Fruit fly (Drosophila melanogaster) whole organism, pupa: ENCODE data around the gene CG9215.

ENCODE experiments used
- CG10348 ChIP-seq: fragments of 200-800 bp; sonication (Bioruptor generic); IDR thresholded peaks from 2 replicates; pipeline ENCODE4 v1.3.6; 2022; ENCODE audit warnings: missing biosample characterization, missing genetic modification characterization
- CG14655 ChIP-seq: fragments of 200-800 bp; sonication (Bioruptor generic); optimal IDR thresholded peaks from 3 replicates; lab custom pipeline; 2017; ENCODE audit warnings: mild to moderate bottlenecking, missing biosample characterization, missing genetic modification reagents, missing genetic modification characterization
- CG15710 ChIP-seq: fragments of 200-800 bp; sonication (Bioruptor generic); optimal IDR thresholded peaks from 2 replicates; lab custom pipeline; 2018; ENCODE audit warnings: missing biosample characterization, mild to moderate bottlenecking, missing genetic modification characterization, moderate library complexity
- CG17806 ChIP-seq: fragments of 200-800 bp; sonication (Bioruptor generic); optimal IDR thresholded peaks from 2 replicates; lab custom pipeline; 2018; ENCODE audit warnings: missing biosample characterization, mild to moderate bottlenecking, missing genetic modification characterization, moderate library complexity
- CG32121 ChIP-seq: fragments of 200-800 bp; sonication (Bioruptor generic); IDR thresholded peaks from 2 replicates; pipeline ENCODE4 v1.3.6; 2022; ENCODE audit warnings: missing biosample characterization, missing genetic modification characterization
- CG34367 ChIP-seq: fragments of 200-800 bp; sonication (Bioruptor generic); optimal IDR thresholded peaks from 2 replicates; lab custom pipeline; 2018; ENCODE audit warnings: missing biosample characterization, mild to moderate bottlenecking, missing genetic modification characterization
- CG4496 ChIP-seq: fragments of 200-800 bp; sonication (Bioruptor generic); IDR thresholded peaks from 3 replicates; pipeline ENCODE4 v1.3.6; 2022; ENCODE audit warnings: missing biosample characterization, missing genetic modification characterization
- CG9948 ChIP-seq: fragments of 200-800 bp; sonication (Bioruptor generic); optimal IDR thresholded peaks from 2 replicates; lab custom pipeline; 2018; ENCODE audit warnings: missing biosample characterization, mild to moderate bottlenecking, missing genetic modification characterization, moderate library complexity
- EcR ChIP-seq: fragments of 200-800 bp; sonication (Bioruptor generic); optimal IDR thresholded peaks from 3 replicates; lab custom pipeline; 2019; ENCODE audit warnings: missing biosample characterization, missing genetic modification characterization, mild to moderate bottlenecking, moderate library complexity, missing genetic modification reagents
- Pif1A ChIP-seq: fragments of 200-800 bp; sonication (Bioruptor generic); optimal IDR thresholded peaks from 3 replicates; lab custom pipeline; 2016; ENCODE audit warnings: missing biosample characterization, missing genetic modification characterization
- Pif1B ChIP-seq: fragments of 200-800 bp; sonication (Bioruptor generic); optimal IDR thresholded peaks from 3 replicates; lab custom pipeline; 2016; ENCODE audit warnings: missing biosample characterization, missing genetic modification characterization
- Snoo ChIP-seq: fragments of 200-800 bp; sonication (Bioruptor generic); optimal IDR thresholded peaks from 3 replicates; lab custom pipeline; 2017; ENCODE audit warnings: missing biosample characterization, mild to moderate bottlenecking, missing genetic modification characterization, inconsistent platforms
- gl ChIP-seq: fragments of 200-800 bp; sonication (Bioruptor generic); optimal IDR thresholded peaks from 2 replicates; lab custom pipeline; 2018; ENCODE audit warnings: missing biosample characterization, mild to moderate bottlenecking, missing genetic modification characterization
- rn ChIP-seq: fragments of 200-800 bp; sonication (Bioruptor generic); IDR thresholded peaks from 2 replicates; pipeline ENCODE4 v1.3.6; 2022; ENCODE audit warnings: missing biosample characterization, missing genetic modification characterization

DNA sequence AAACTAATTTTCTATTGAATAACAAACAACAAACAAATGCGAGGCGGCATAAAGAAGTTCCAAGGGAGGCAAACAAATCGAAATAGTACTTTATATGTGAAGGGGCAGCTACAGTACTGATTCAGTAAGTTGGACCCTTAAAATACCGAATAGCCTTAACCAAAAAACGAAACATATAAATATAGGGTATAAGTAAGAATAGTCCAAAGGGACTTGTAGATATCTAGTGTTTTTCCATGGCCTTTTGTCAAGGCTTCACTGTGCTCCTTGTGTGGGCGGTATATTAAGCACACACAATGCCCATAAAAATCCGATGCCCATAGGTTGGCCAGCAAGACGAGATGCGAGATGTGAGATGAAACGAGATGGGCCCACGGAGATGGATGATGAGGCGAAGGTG is 50.6 kb downstream of the CG9215 start:
- TF ChIP-seq CG9948 (tag; lab: Kevin White, UChicago): no peak
- no peak for TF ChIP-seq CG10348 (GFP tag; lab: Robert Waterston, UW)
- TF ChIP-seq Pif1B (GFP tag; lab: Kevin White, UChicago): no peak
- no peak for TF ChIP-seq CG32121 (GFP tag; lab: Robert Waterston, UW)
- TF ChIP-seq Pif1A (GFP tag; lab: Kevin White, UChicago): no peak
- no peak for TF ChIP-seq EcR (GFP tag; lab: Kevin White, UChicago)
- TF ChIP-seq CG4496 (GFP tag; lab: Robert Waterston, UW): no peak
- no peak for TF ChIP-seq gl (tag; lab: Kevin White, UChicago)
- TF ChIP-seq CG17806 (tag; lab: Kevin White, UChicago): no peak
- no peak for TF ChIP-seq CG14655 (GFP tag; lab: Kevin White, UChicago)
- TF ChIP-seq rn (GFP tag; lab: Robert Waterston, UW): no peak
- no peak for TF ChIP-seq CG15710
- TF ChIP-seq Snoo: no peak
- no peak for TF ChIP-seq CG34367
